Worm (Caenorhabditis elegans): ENCODE data around the gene lron-3.

lron-3 gene

DNA sequence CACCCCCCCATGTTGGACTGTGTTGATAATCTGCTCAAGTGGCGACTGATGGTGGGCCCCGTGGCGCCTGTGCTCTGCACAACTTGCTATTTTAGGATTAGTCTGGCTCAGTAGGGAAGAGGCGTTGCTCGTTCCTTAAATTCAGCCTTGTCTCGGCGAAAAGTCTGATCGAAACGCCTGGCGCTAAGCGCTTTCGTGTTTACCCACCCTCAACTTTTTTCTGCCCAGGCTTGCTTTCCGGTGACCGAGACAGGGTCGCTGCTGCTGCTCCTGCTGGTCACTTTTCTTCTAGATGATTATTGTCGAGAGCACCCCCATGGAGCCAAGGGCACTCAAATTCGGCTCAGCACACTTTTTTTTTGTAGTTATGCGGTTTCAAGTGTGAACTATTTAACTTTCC lies 43.2 kb downstream of the lron-3 start:
- TF ChIP-seq ztf-6 (GFP tag; IDR thresholded peaks at IDR 0.05) (no peak), zfh-2 (GFP tag; conservative IDR thresholded peaks at IDR 0.05) (peak; percentile 53)

ce11 chrX:15509681-15510080 lies 48.1 kb downstream of the lron-3 start, which contains the start of gene eat-20:
TSS of gene eat-20 (plus strand) at chrX:15510011.
- TF ChIP-seq egrh-3 (GFP tag; IDR thresholded peaks at IDR 0.05): no peak
- TF ChIP-seq atf-7 (tag; optimal IDR thresholded peaks at IDR 0.05): no peak
- no peak for TF ChIP-seq ztf-25 (GFP tag; IDR thresholded peaks at IDR 0.05)
- no peak for TF ChIP-seq somi-1 (GFP tag; optimal IDR thresholded peaks at IDR 0.05)
- TF ChIP-seq ztf-26 (tag; optimal IDR thresholded peaks at IDR 0.05): no peak
- TF ChIP-seq sea-2 (GFP tag; IDR thresholded peaks at IDR 0.05): no peak
- no peak for TF ChIP-seq Y95B8A.8 (GFP tag; IDR thresholded peaks at IDR 0.05)
- no peak for TF ChIP-seq efl-1 (GFP tag; optimal IDR thresholded peaks at IDR 0.05)
- TF ChIP-seq F33H1.4 (GFP tag; IDR thresholded peaks at IDR 0.05): no peak
- no peak for TF ChIP-seq B0261.1 (tag; optimal IDR thresholded peaks at IDR 0.05)

DNA sequence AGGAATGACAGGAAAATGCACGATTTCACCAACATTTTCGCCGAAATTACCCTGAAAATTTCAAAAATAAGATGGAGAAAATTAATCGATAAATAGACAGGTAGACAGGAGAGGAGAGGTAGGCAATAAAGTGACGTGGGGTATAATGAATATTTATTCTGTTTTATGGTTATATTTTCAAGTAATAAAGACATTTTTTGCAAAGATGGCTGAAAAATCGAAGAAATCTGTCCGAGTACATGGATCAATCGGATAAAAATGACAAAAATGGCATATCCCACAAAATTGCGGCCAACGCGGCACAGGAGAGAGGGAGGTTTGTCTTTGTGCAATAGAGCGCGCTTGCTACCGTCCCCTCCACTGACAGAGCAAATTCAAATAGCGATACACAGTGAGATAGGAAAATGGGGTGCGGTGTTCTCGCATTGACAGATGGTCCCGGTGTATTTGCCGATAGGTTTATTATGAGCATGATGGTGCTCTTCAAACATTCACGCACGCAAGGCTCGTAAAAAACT lies 49.9 kb downstream of the lron-3 start, which contains the start of gene zipt-7.2:
Gene zipt-7.2, minus strand, starts transcription at position 51 of the 518 bp plus-strand sequence.
- TF ChIP-seq madf-3 (GFP tag; IDR thresholded peaks at IDR 0.05): 0 out of 2 replicates have a peak, but pooled peaks have one; percentile 52
- no peak for TF ChIP-seq xnd-1 (tag; optimal IDR thresholded peaks at IDR 0.05)
- TF ChIP-seq let-607 (tag; optimal IDR thresholded peaks at IDR 0.05): peak; percentile 94 to 95
- TF ChIP-seq attf-5 (GFP tag; optimal IDR thresholded peaks at IDR 0.05): peak; percentile 14
- TF ChIP-seq nhr-90 (tag; optimal IDR thresholded peaks at IDR 0.05): no peak
- peak; percentile 88 for TF ChIP-seq mcd-1 (GFP tag; IDR thresholded peaks at IDR 0.05)
- TF ChIP-seq ztf-28 (GFP tag; IDR thresholded peaks at IDR 0.05): no peak
- TF ChIP-seq ztf-3 (GFP tag; optimal IDR thresholded peaks at IDR 0.05): no peak
- no peak for TF ChIP-seq egl-44 (GFP tag; IDR thresholded peaks at IDR 0.05)
- peak; percentile 41 for TF ChIP-seq nhr-80 (tag; optimal IDR thresholded peaks at IDR 0.05)
- TF ChIP-seq K11D2.4 (GFP tag; IDR thresholded peaks at IDR 0.05): no peak
- TF ChIP-seq ztf-18 (tag; optimal IDR thresholded peaks at IDR 0.05): peak; percentile 11
- no peak for TF ChIP-seq ceh-79 (tag; optimal IDR thresholded peaks at IDR 0.05)

- TF ChIP-seq nfya-1 (tag; optimal IDR thresholded peaks at IDR 0.05; ENCODE audit: borderline replicate concordance, insufficient read depth) (no peak), B0261.1 (tag; optimal IDR thresholded peaks at IDR 0.05) (no peak), ceh-91 (GFP tag; IDR thresholded peaks at IDR 0.05) (no peak), F49E8.2 (tag; optimal IDR thresholded peaks at IDR 0.05; ENCODE audit: insufficient read depth) (no peak), F10E7.11 (tag; optimal IDR thresholded peaks at IDR 0.05) (no peak)
These were observed 53.0 kb downstream of the lron-3 start, which contains the start of gene tbh-1 for ce11 chrX:15504795-15505194. TSS of gene tbh-1 (minus strand) at chrX:15504895.

ce11 chrX:15502455-15503174 lies 55.1 kb downstream of the lron-3 start, which contains the start of gene H13N06.7:
TSS of gene H13N06.7 (plus strand) at chrX:15503124.
- TF ChIP-seq mes-4 (tag; optimal IDR thresholded peaks at IDR 0.05) (no peak), snpc-4 (GFP tag; optimal IDR thresholded peaks at IDR 0.05) (no peak), snpc-4 (tag; optimal IDR thresholded peaks at IDR 0.05) (peak in 2 of 4 experiments; percentile 59 to 76)

All from whole organism, young adult.